Worm (Caenorhabditis elegans) whole organism, mixed stage, embryonic: ENCODE data around the gene grk-2.

Experiments used
- elt-1 ChIP-seq: sonication (generic microtip); optimal IDR thresholded peaks from 2 replicates; lab custom pipeline; 2017; ENCODE audit warnings: missing genetic modification characterization, mild to moderate bottlenecking, missing compliant biosample characterization, antibody characterized with exemption, moderate library complexity, borderline replicate concordance; ENCODE audit not compliant: insufficient read depth
- lin-13 ChIP-seq: fragments of 150-350 bp; optimal IDR thresholded peaks from 2 replicates; lab custom pipeline; 2014; ENCODE audit warnings: missing biosample characterization, missing genetic modification characterization
- lsy-2 ChIP-seq: fragments of 150-350 bp; optimal IDR thresholded peaks from 2 replicates; lab custom pipeline; 2014; ENCODE audit warnings: missing biosample characterization, missing genetic modification characterization
- mab-5 ChIP-seq: fragments of 150-350 bp; optimal IDR thresholded peaks from 2 replicates; lab custom pipeline; 2014; ENCODE audit warnings: missing biosample characterization, missing genetic modification characterization
- mls-2 ChIP-seq: sonication (generic microtip); optimal IDR thresholded peaks from 2 replicates; lab custom pipeline; 2016; ENCODE audit warnings: mild to moderate bottlenecking, missing genetic modification characterization, moderate library complexity, missing compliant biosample characterization
- unc-39 ChIP-seq: fragments of 150-350 bp; optimal IDR thresholded peaks from 2 replicates; lab custom pipeline; 2014; ENCODE audit warnings: missing biosample characterization, missing genetic modification characterization
- unc-62 ChIP-seq: fragments of 150-350 bp; optimal IDR thresholded peaks from 2 replicates; lab custom pipeline; 2014; ENCODE audit warnings: missing biosample characterization, missing genetic modification reagents, missing genetic modification characterization
- ztf-11 ChIP-seq: fragments of 150-350 bp; optimal IDR thresholded peaks from 2 replicates; lab custom pipeline; 2014; ENCODE audit warnings: missing biosample characterization, missing genetic modification characterization

- TF ChIP-seq elt-1 (tag; lab: Kevin White, UChicago) (no peak), mab-5 (tag; lab: Kevin White, UChicago) (no peak), unc-39 (tag; lab: Kevin White, UChicago) (no peak), lsy-2 (tag; lab: Kevin White, UChicago) (no peak), ztf-11 (no peak), unc-62 (no peak), lin-13 (tag; lab: Kevin White, UChicago) (no peak), mls-2 (tag; lab: Kevin White, UChicago) (no peak)
Observed at ce11 chrIII:634618-635017, 41.3 kb upstream of the grk-2 start, which contains the start of gene fem-2.
